Fruit fly (Drosophila melanogaster): Measurements from ENCODE around the gene CG33189.

- TF ChIP-seq Dll (optimal IDR thresholded peaks at IDR 0.05): no peak
- TF ChIP-seq usp (GFP tag; optimal IDR thresholded peaks at IDR 0.05): no peak
- TF ChIP-seq EcR (GFP tag; optimal IDR thresholded peaks at IDR 0.05): no peak
- no peak for TF ChIP-seq psq (optimal IDR thresholded peaks at IDR 0.05)
- no peak for TF ChIP-seq CG8478 (optimal IDR thresholded peaks at IDR 0.05)
- no peak for TF ChIP-seq pan (optimal IDR thresholded peaks at IDR 0.05)
Measured at dm6 chr3R:8806104-8806503, 25.5 kb upstream of the CG33189 start, which contains the start of gene hng2.
